Fruit fly (Drosophila melanogaster) whole organism, adult: ENCODE measurements around the gene RpL3.

Source experiments
- CG11617 ChIP-seq: fragments of 200-800 bp; sonication (Bioruptor generic); optimal IDR thresholded peaks from 2 replicates; lab custom pipeline; 2017; ENCODE audit warnings: mild to moderate bottlenecking, missing biosample characterization, missing genetic modification reagents, missing genetic modification characterization
- Clk ChIP-seq: fragments of 200-800 bp; sonication (Bioruptor generic); optimal IDR thresholded peaks from 2 replicates; lab custom pipeline; 2017; ENCODE audit warnings: missing biosample characterization, missing genetic modification characterization
- Mnt ChIP-seq: fragments of 200-800 bp; sonication (Bioruptor generic); optimal IDR thresholded peaks from 2 replicates; lab custom pipeline; 2016; ENCODE audit warnings: missing biosample characterization, mild to moderate bottlenecking, missing genetic modification characterization
- cic ChIP-seq: fragments of 200-800 bp; sonication (Bioruptor generic); optimal IDR thresholded peaks from 2 replicates; lab custom pipeline; 2017; ENCODE audit warnings: missing biosample characterization, mild to moderate bottlenecking, missing genetic modification characterization, moderate library complexity
- pad ChIP-seq: fragments of 200-800 bp; sonication (Bioruptor generic); optimal IDR thresholded peaks from 3 replicates; lab custom pipeline; 2017; ENCODE audit warnings: missing biosample characterization, missing genetic modification characterization, mild to moderate bottlenecking, moderate library complexity, missing genetic modification reagents

DNA sequence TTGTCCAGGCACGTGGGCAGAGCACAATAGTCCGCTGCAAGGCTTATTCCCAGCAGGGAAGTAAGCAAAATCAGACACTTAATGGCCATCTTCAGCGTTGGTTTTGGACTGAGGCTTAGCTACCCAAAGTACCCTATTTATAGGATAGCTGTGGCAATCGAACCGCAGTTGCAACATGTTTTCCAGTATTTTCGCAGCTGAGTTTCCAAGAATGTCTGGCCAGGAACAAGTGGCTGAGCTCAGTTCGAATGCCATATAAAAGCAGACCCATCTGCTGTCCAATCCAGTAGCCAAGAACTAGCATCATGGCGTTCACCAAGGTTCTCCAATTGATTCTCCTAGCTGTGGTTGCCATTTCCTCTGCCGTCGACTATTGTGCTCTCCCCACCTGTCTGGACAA is 19.2 kb downstream of the RpL3 start, which contains the start of the genes scpr-B and scpr-A:
- TF ChIP-seq CG11617 (GFP tag; lab: Kevin White, UChicago): no peak
- TF ChIP-seq Clk (GFP tag; lab: Kevin White, UChicago): no peak
- no peak for TF ChIP-seq cic (GFP tag; lab: Kevin White, UChicago)
- no peak for TF ChIP-seq pad (GFP tag; lab: Kevin White, UChicago)
- TF ChIP-seq Mnt (GFP tag; lab: Kevin White, UChicago): no peak
